Worm (Caenorhabditis elegans): ENCODE data around the gene srh-244.
"Not testable (repeated sequence)": the region's sequence is repeated elsewhere in the genome, so short reads cannot be mapped to it uniquely, and the experiment has no call there.

srh-244 gene

DNA sequence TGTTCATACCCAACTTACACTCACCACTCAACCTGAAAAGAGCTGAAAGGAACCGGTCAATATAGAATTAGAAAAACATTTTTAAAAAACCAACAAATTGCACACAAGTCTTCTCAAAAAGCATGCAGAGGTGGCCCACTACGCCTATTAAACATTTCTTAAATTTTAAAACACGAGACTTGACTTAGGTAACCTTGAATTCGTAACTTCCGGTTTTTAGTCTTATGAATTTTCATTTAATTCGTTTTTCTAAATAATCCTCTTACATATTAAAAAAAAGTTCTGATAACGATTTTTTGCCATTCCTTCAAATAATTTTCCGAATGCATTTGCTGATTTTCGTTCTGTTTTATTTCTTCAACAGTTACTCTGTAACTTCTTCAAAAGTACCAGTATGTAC lies 15.5 kb upstream of the srh-244 start, which contains the start of gene clec-7:
TSS of gene clec-7 (plus strand) at position 301 of the 400 bp plus-strand sequence.
- peak; percentile 2 for TF ChIP-seq elt-2 (tag; optimal IDR thresholded peaks at IDR 0.05)
- TF ChIP-seq mdl-1 (tag; optimal IDR thresholded peaks at IDR 0.05), result no peak

DNA sequence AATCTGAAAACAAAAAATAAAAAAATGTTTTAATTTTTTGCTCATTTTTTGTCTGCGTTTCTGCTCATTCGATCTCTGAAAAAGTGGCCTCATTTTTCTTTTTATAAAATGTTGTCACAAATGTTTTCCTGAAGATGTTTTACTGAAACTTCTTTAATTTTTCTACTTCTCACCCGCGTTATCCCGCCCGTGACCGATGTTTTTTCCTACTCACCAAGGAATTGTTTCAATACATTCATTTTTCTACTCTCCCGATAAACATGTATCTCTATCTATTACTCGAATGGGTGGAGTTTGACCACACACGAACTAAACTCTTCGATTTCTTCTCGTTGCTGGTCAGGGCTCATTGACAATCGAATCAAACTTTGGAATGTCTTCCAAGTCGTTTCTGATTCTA lies 12.8 kb upstream of the srh-244 start, which contains the start of gene F10G2.2:
TSS of gene F10G2.2 (plus strand) at position 301 of the 400 bp plus-strand sequence.
- TF ChIP-seq tbx-2 (tag; optimal IDR thresholded peaks at IDR 0.05), result no peak
- no peak for TF ChIP-seq nhr-12 (tag; optimal IDR thresholded peaks at IDR 0.05)
- no peak for TF ChIP-seq skn-1 (tag; optimal IDR thresholded peaks at IDR 0.05)
- TF ChIP-seq egl-27 (tag; optimal IDR thresholded peaks at IDR 0.05), result no peak
- TF ChIP-seq egl-5 (tag; optimal IDR thresholded peaks at IDR 0.05), result no peak
- TF ChIP-seq elt-2 (tag; optimal IDR thresholded peaks at IDR 0.05), result no peak
- TF ChIP-seq nhr-237 (tag; optimal IDR thresholded peaks at IDR 0.05), result no peak
- TF ChIP-seq pqm-1 (tag; optimal IDR thresholded peaks at IDR 0.05), result no peak
- TF ChIP-seq snpc-4 (tag; optimal IDR thresholded peaks at IDR 0.05), result no peak
- TF ChIP-seq elt-1 (tag; optimal IDR thresholded peaks at IDR 0.05), result no peak
- TF ChIP-seq ztf-11 (tag; optimal IDR thresholded peaks at IDR 0.05), result no peak
- no peak for TF ChIP-seq nhr-23 (tag; optimal IDR thresholded peaks at IDR 0.05)
- no peak for TF ChIP-seq ceh-28 (tag; optimal IDR thresholded peaks at IDR 0.05)

DNA sequence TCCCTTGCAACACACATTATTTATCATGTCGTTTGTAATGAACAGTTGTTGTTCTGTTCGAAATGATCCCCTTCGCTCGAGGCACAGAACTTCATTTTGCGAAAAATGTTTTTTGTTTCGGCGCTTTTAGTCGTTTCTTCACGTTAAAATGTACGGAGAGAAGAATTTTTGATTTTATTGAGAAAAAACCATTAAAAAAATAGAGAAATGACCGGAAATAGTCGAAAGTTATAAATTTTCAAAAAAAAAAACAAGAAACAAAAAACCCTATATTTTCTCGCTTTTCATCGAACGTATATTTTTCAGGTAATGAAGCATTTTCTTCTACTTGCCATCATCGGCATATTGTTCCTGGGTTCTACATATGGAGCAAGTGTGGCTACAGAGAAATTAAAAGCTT lies 11.4 kb upstream of the srh-244 start, which contains the start of gene F10G2.1:
TSS of gene F10G2.1 (plus strand) at position 301 of the 400 bp plus-strand sequence.
- TF ChIP-seq tbx-2 (tag; optimal IDR thresholded peaks at IDR 0.05) (no peak), fkh-10 (GFP tag; optimal IDR thresholded peaks at IDR 0.05) (no peak), unc-39 (tag; optimal IDR thresholded peaks at IDR 0.05) (no peak), nhr-43 (tag; optimal IDR thresholded peaks at IDR 0.05; ENCODE audit: poor library complexity, severe bottlenecking) (no peak), R02D3.7 (tag; optimal IDR thresholded peaks at IDR 0.05) (no peak), aly-2 (tag; optimal IDR thresholded peaks at IDR 0.05) (no peak), ceh-16 (tag; optimal IDR thresholded peaks at IDR 0.05) (no peak), pqm-1 (tag; optimal IDR thresholded peaks at IDR 0.05) (no peak), ztf-4 (tag; optimal IDR thresholded peaks at IDR 0.05) (no peak), nhr-67 (tag; optimal IDR thresholded peaks at IDR 0.05) (no peak), mml-1 (tag; optimal IDR thresholded peaks at IDR 0.05) (no peak), nhr-25 (tag; optimal IDR thresholded peaks at IDR 0.05) (no peak), mdl-1 (tag; optimal IDR thresholded peaks at IDR 0.05) (no peak), hmg-11 (tag; optimal IDR thresholded peaks at IDR 0.05) (no peak)

DNA sequence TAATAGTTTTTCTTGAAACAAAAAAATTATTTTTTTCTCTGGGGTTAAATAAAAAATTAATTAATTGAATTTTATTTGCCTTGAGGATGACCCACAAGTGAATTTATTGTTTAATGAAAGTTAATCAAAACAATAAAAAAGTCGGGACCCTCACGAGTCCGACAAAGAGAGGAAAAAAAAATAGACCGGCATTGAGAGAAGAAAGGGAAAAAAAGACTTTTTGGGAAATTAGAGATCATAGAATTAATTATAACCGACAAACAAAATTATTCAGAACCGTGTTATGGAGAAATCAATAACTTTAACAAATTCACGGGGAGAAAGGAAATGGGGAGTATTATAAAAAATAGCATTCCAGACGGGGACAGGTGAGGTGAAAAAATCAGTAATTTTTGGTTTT lies 6.4 kb upstream of the srh-244 start, which contains the start of gene F10G2.7:
TSS of gene F10G2.7 (minus strand) at position 101 of the 400 bp plus-strand sequence.
- not testable (repeated sequence) for TF ChIP-seq nhr-67, nhr-237, nhr-25 (tag; optimal IDR thresholded peaks at IDR 0.05)

DNA sequence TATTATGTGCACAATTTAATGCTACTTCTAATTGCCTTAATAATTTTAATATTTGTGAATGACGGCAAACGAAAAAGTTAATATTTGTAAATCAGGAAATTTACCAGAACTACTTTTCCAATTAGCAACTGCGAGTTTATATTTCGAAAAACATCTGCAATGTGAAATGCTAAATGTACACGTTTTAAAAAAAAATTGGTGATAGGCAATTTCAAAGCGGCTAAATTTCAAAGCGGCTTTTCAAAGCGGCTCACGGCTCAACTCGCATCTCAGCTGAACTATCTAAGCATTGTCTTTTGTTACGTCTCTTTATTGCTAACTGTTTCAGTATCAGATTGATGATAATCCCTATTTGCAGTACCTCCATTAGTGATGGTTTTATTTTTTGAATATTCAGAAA lies 3.8 kb upstream of the srh-244 start, which contains the start of gene srh-187:
TSS of gene srh-187 (minus strand) at position 101 of the 400 bp plus-strand sequence.
- TF ChIP-seq ama-1 (optimal IDR thresholded peaks at IDR 0.05), result no peak
- TF ChIP-seq elt-1 (tag; optimal IDR thresholded peaks at IDR 0.05), result no peak
- TF ChIP-seq nhr-237 (tag; optimal IDR thresholded peaks at IDR 0.05), result no peak
- TF ChIP-seq ceh-28 (tag; optimal IDR thresholded peaks at IDR 0.05), result no peak
- no peak for TF ChIP-seq nfya-1 (tag; optimal IDR thresholded peaks at IDR 0.05; ENCODE audit: insufficient read depth)
- TF ChIP-seq mdl-1 (tag; optimal IDR thresholded peaks at IDR 0.05), result no peak
- TF ChIP-seq mml-1 (tag; optimal IDR thresholded peaks at IDR 0.05), result no peak
- no peak for TF ChIP-seq nhr-43 (tag; optimal IDR thresholded peaks at IDR 0.05; ENCODE audit: poor library complexity, severe bottlenecking)
- TF ChIP-seq elt-3 (tag; optimal IDR thresholded peaks at IDR 0.05), result no peak
- no peak for TF ChIP-seq ztf-4 (tag; optimal IDR thresholded peaks at IDR 0.05)
- TF ChIP-seq ztf-11 (tag; optimal IDR thresholded peaks at IDR 0.05), result no peak
- no peak for TF ChIP-seq skn-1 (tag; optimal IDR thresholded peaks at IDR 0.05)
- no peak for TF ChIP-seq ceh-82 (tag; optimal IDR thresholded peaks at IDR 0.05)
- TF ChIP-seq ceh-16 (tag; optimal IDR thresholded peaks at IDR 0.05), result no peak
- no peak for TF ChIP-seq daf-12 (tag; optimal IDR thresholded peaks at IDR 0.05)
- no peak for TF ChIP-seq ZK546.5 (tag; optimal IDR thresholded peaks at IDR 0.05)
- no peak for TF ChIP-seq nhr-25 (tag; optimal IDR thresholded peaks at IDR 0.05)
- no peak for TF ChIP-seq fkh-10 (GFP tag; optimal IDR thresholded peaks at IDR 0.05)
- TF ChIP-seq nhr-11 (tag; optimal IDR thresholded peaks at IDR 0.05), result no peak

Measured in whole organism, L3 larva.